Worm (Caenorhabditis elegans) whole organism, L1 larva: ENCODE data around the gene twk-18.

Experiments
- C04F5.9 ChIP-seq: sonication (generic microtip); optimal IDR thresholded peaks from 2 replicates; lab custom pipeline; 2016; ENCODE audit warnings: missing genetic modification characterization, missing compliant biosample characterization
- C34B4.2 ChIP-seq: sonication (generic microtip); optimal IDR thresholded peaks from 2 replicates; lab custom pipeline; 2017; ENCODE audit warnings: mild to moderate bottlenecking, missing genetic modification characterization, missing compliant biosample characterization
- F16B12.6 ChIP-seq: fragments of 150-350 bp; optimal IDR thresholded peaks from 2 replicates; lab custom pipeline; 2014; ENCODE audit warnings: missing biosample characterization, missing genetic modification characterization
- Y116A8C.19 ChIP-seq: sonication (generic microtip); optimal IDR thresholded peaks from 2 replicates; lab custom pipeline; 2016; ENCODE audit warnings: missing compliant biosample characterization, missing genetic modification characterization, borderline replicate concordance
- alr-1 ChIP-seq: fragments of 200-800 bp; sonication (Bioruptor generic); optimal IDR thresholded peaks from 2 replicates; lab custom pipeline; 2018; ENCODE audit warnings: borderline replicate concordance, mild to moderate bottlenecking, missing genetic modification characterization, missing compliant biosample characterization
- aly-2 ChIP-seq: fragments of 150-350 bp; optimal IDR thresholded peaks from 2 replicates; lab custom pipeline; 2014; ENCODE audit warnings: missing biosample characterization, missing genetic modification characterization
- ceh-63 ChIP-seq: fragments of 200-800 bp; sonication (Bioruptor generic); optimal IDR thresholded peaks from 2 replicates; lab custom pipeline; 2018; ENCODE audit warnings: mild to moderate bottlenecking, missing genetic modification characterization, missing compliant biosample characterization
- ceh-8 ChIP-seq: fragments of 200-800 bp; sonication (Bioruptor generic); optimal IDR thresholded peaks from 2 replicates; lab custom pipeline; 2018; ENCODE audit warnings: mild to moderate bottlenecking, missing genetic modification characterization, moderate library complexity, missing compliant biosample characterization
- ceh-82 ChIP-seq, 3 experiments: fragments of 150-350 bp in 1 of 3; sonication (generic microtip) in 2 of 3; optimal IDR thresholded peaks; 2 replicates each; lab custom pipeline; 2014 to 2017; ENCODE audit warnings: missing biosample characterization in 3 of 3, missing genetic modification characterization in 3 of 3
- ceh-90 ChIP-seq: sonication (generic microtip); optimal IDR thresholded peaks from 2 replicates; lab custom pipeline; 2016; ENCODE audit warnings: missing genetic modification characterization, missing compliant biosample characterization
- ces-1 ChIP-seq: fragments of 150-350 bp; optimal IDR thresholded peaks from 2 replicates; lab custom pipeline; 2014; ENCODE audit warnings: missing biosample characterization, missing genetic modification reagents, missing genetic modification characterization
- dsc-1 ChIP-seq: sonication (generic microtip); optimal IDR thresholded peaks from 2 replicates; lab custom pipeline; 2016; ENCODE audit warnings: mild to moderate bottlenecking, missing genetic modification characterization, missing compliant biosample characterization
- efl-1 ChIP-seq, 4 experiments: fragments of 150-350 bp; optimal IDR thresholded peaks in 3 of 4; peaks in 1 of 4; 1 replicate in 1 of 4; 2 replicates in 3 of 4; lab custom pipeline; 2014; ENCODE audit warnings: missing biosample characterization in 2 of 4, missing genetic modification characterization in 2 of 4, missing genetic modification reagents in 2 of 4
- efl-3 ChIP-seq: fragments of 200-800 bp; sonication (Bioruptor generic); optimal IDR thresholded peaks from 2 replicates; lab custom pipeline; 2018; ENCODE audit warnings: mild to moderate bottlenecking, missing genetic modification characterization, missing compliant biosample characterization
- egl-13 ChIP-seq: sonication (generic microtip); optimal IDR thresholded peaks from 2 replicates; lab custom pipeline; 2016; ENCODE audit warnings: missing genotype, missing genetic modification reagents, missing genetic modification characterization, missing compliant biosample characterization
- egl-27 ChIP-seq, 2 experiments: fragments of 150-350 bp in 1 of 2; sonication (generic microtip); optimal IDR thresholded peaks; 3 replicates each; lab custom pipeline; 2017 to 2018; ENCODE audit warnings: missing biosample characterization in 2 of 2, missing genetic modification characterization in 2 of 2, missing genetic modification reagents in 2 of 2
- elt-2 ChIP-seq: sonication (generic microtip); optimal IDR thresholded peaks from 2 replicates; lab custom pipeline; 2016; ENCODE audit warnings: missing genetic modification characterization, mild to moderate bottlenecking, inconsistent platforms, missing compliant biosample characterization, missing genetic modification reagents
- ets-5 ChIP-seq: fragments of 200-800 bp; sonication (Bioruptor generic); IDR thresholded peaks from 2 replicates; pipeline ENCODE4 v1.3.6; 2022; ENCODE audit warnings: missing genetic modification characterization, missing compliant biosample characterization
- fkh-4 ChIP-seq: sonication (generic microtip); optimal IDR thresholded peaks from 2 replicates; lab custom pipeline; 2016; ENCODE audit warnings: missing compliant biosample characterization, missing genetic modification characterization, borderline replicate concordance
- fkh-8 ChIP-seq: sonication (generic microtip); optimal IDR thresholded peaks from 2 replicates; lab custom pipeline; 2016; ENCODE audit warnings: mild to moderate bottlenecking, missing genetic modification characterization, missing compliant biosample characterization
- hlh-17 ChIP-seq: fragments of 200-800 bp; sonication (Bioruptor generic); optimal IDR thresholded peaks from 2 replicates; lab custom pipeline; 2018; ENCODE audit warnings: missing genetic modification characterization, mild to moderate bottlenecking, missing compliant biosample characterization, moderate library complexity, borderline replicate concordance
- hlh-4 ChIP-seq: sonication (generic microtip); optimal IDR thresholded peaks from 2 replicates; lab custom pipeline; 2016; ENCODE audit warnings: mild to moderate bottlenecking, missing genetic modification characterization, missing compliant biosample characterization
- hpl-2 ChIP-seq: fragments of 150-350 bp; optimal IDR thresholded peaks from 2 replicates; lab custom pipeline; 2014; ENCODE audit warnings: missing biosample characterization, missing genetic modification reagents, missing genetic modification characterization
- irx-1 ChIP-seq: sonication (generic microtip); optimal IDR thresholded peaks from 2 replicates; lab custom pipeline; 2016; ENCODE audit warnings: missing genetic modification characterization, missing compliant biosample characterization
- lin-13 ChIP-seq: fragments of 150-350 bp; optimal IDR thresholded peaks from 2 replicates; lab custom pipeline; 2014; ENCODE audit warnings: missing biosample characterization, missing genetic modification reagents, missing genetic modification characterization
- lin-14 ChIP-seq: fragments of 200-800 bp; sonication (Bioruptor generic); optimal IDR thresholded peaks from 2 replicates; lab custom pipeline; 2018; ENCODE audit warnings: mild to moderate bottlenecking, missing genetic modification characterization, moderate library complexity, missing compliant biosample characterization
- lin-15B ChIP-seq: fragments of 150-350 bp; sonication (generic microtip); optimal IDR thresholded peaks from 3 replicates; lab custom pipeline; 2014; ENCODE audit warnings: missing biosample characterization, missing genetic modification characterization
- lin-35 ChIP-seq, 2 experiments: fragments of 150-350 bp; optimal IDR thresholded peaks; 2 replicates each; lab custom pipeline; 2014; ENCODE audit warnings: missing biosample characterization in 2 of 2, missing genetic modification characterization in 2 of 2, missing genetic modification reagents in 2 of 2
- lsy-2 ChIP-seq, 2 experiments: fragments of 150-350 bp; optimal IDR thresholded peaks; 2 replicates each; lab custom pipeline; 2014; ENCODE audit warnings: missing biosample characterization in 2 of 2, missing genetic modification characterization in 2 of 2
- mep-1 ChIP-seq: fragments of 150-350 bp; optimal IDR thresholded peaks from 2 replicates; lab custom pipeline; 2014; ENCODE audit warnings: missing biosample characterization, missing genetic modification characterization
- nhr-12 ChIP-seq: sonication (generic microtip); optimal IDR thresholded peaks from 2 replicates; lab custom pipeline; 2017; ENCODE audit warnings: missing biosample characterization, missing genetic modification characterization
- nhr-19 ChIP-seq: fragments of 200-800 bp; sonication (Bioruptor generic); conservative IDR thresholded peaks from 2 replicates; pipeline ENCODE4 v1.3.6; 2022; ENCODE audit warnings: missing genetic modification characterization, missing compliant biosample characterization
- nhr-20 ChIP-seq: sonication (generic microtip); optimal IDR thresholded peaks from 2 replicates; lab custom pipeline; 2016; ENCODE audit warnings: mild to moderate bottlenecking, missing genetic modification characterization, missing compliant biosample characterization
- nhr-47 ChIP-seq: sonication (generic microtip); optimal IDR thresholded peaks from 2 replicates; lab custom pipeline; 2016; ENCODE audit warnings: mild to moderate bottlenecking, missing genetic modification characterization, moderate library complexity, missing compliant biosample characterization
- nhr-71 ChIP-seq: sonication (generic microtip); optimal IDR thresholded peaks from 2 replicates; lab custom pipeline; 2016; ENCODE audit warnings: mild to moderate bottlenecking, missing genetic modification characterization, moderate library complexity, missing compliant biosample characterization
- nhr-76 ChIP-seq: sonication (generic microtip); optimal IDR thresholded peaks from 2 replicates; lab custom pipeline; 2017; ENCODE audit warnings: missing biosample characterization, missing genetic modification characterization
- nhr-90 ChIP-seq: sonication (generic microtip); optimal IDR thresholded peaks from 2 replicates; lab custom pipeline; 2016; ENCODE audit warnings: mild to moderate bottlenecking, missing genetic modification characterization, missing compliant biosample characterization; ENCODE audit not compliant: poor library complexity
- pag-3 ChIP-seq: sonication (generic microtip); optimal IDR thresholded peaks from 2 replicates; lab custom pipeline; 2017; ENCODE audit warnings: missing genetic modification characterization, mild to moderate bottlenecking, missing compliant biosample characterization, antibody characterized with exemption, borderline replicate concordance; ENCODE audit not compliant: insufficient read depth
- pqm-1 ChIP-seq: sonication (generic microtip); optimal IDR thresholded peaks from 3 replicates; lab custom pipeline; 2017; ENCODE audit warnings: missing biosample characterization, missing genetic modification characterization
- snpc-4 ChIP-seq: fragments of 150-350 bp; optimal IDR thresholded peaks from 2 replicates; lab custom pipeline; 2014; ENCODE audit warnings: missing biosample characterization, missing genetic modification characterization
- sox-4 ChIP-seq: sonication (generic microtip); optimal IDR thresholded peaks from 2 replicates; lab custom pipeline; 2016; ENCODE audit warnings: missing genetic modification characterization, missing compliant biosample characterization
- tbx-2 ChIP-seq: sonication (generic microtip); optimal IDR thresholded peaks from 2 replicates; lab custom pipeline; 2016; ENCODE audit warnings: missing genetic modification characterization, missing compliant biosample characterization
- tlp-1 ChIP-seq: fragments of 150-350 bp; optimal IDR thresholded peaks from 2 replicates; lab custom pipeline; 2014; ENCODE audit warnings: missing biosample characterization, missing genetic modification characterization
- unc-30 ChIP-seq: sonication (generic microtip); optimal IDR thresholded peaks from 2 replicates; lab custom pipeline; 2017; ENCODE audit warnings: missing biosample characterization, missing genetic modification characterization
- unc-62 ChIP-seq: fragments of 150-350 bp; optimal IDR thresholded peaks from 2 replicates; lab custom pipeline; 2014; ENCODE audit warnings: missing biosample characterization, missing genetic modification reagents, missing genetic modification characterization
- xbp-1 ChIP-seq: sonication (generic microtip); optimal IDR thresholded peaks from 2 replicates; lab custom pipeline; 2016; ENCODE audit warnings: missing genetic modification characterization, missing compliant biosample characterization
- zag-1 ChIP-seq: fragments of 150-350 bp; optimal IDR thresholded peaks from 2 replicates; lab custom pipeline; 2014; ENCODE audit warnings: missing biosample characterization, missing genetic modification characterization
- zip-4 ChIP-seq: fragments of 200-800 bp; sonication (Bioruptor generic); optimal IDR thresholded peaks from 2 replicates; lab custom pipeline; 2018; ENCODE audit warnings: mild to moderate bottlenecking, missing genetic modification characterization, moderate library complexity, missing compliant biosample characterization

The twk-18 gene

DNA sequence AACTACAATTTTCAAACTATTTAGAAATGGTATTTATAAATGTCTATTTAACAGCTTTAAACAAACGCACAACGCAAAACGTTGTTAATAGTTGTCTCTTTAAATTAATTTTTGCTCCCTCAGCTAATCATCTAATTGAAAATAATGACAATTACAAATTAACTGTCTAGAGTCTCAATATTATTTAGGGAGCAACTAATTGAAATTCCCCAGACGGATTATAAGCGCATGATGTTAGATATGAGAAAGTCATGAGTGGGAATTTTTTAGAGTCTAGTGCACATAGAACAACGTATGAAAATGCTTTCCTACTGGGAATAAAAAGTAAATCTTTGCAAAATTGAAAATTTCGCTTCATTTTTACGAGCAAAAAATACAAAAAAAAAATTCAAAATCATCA lies 34.9 kb upstream of the twk-18 start:
- TF ChIP-seq lin-15B (tag; lab: Kevin White, UChicago) (no peak), sox-4 (tag; lab: Kevin White, UChicago) (no peak), F16B12.6 (no peak), dsc-1 (tag; lab: Kevin White, UChicago) (peak; percentile 51), fkh-8 (tag; lab: Kevin White, UChicago) (peak; percentile 55), nhr-71 (tag; lab: Kevin White, UChicago) (peak; percentile 47), nhr-20 (peak; percentile 1), nhr-12 (tag; lab: Kevin White, UChicago) (no peak), ceh-90 (peak; percentile 7), hpl-2 (GFP tag; lab: Kevin White, UChicago) (no peak), ceh-8 (GFP tag; lab: Kevin White, UChicago) (peak; percentile 97), efl-3 (GFP tag; lab: Kevin White, UChicago) (no peak), lin-14 (peak; percentile 10), nhr-47 (tag; lab: Kevin White, UChicago) (peak; percentile 2), nhr-19 (no peak), elt-2 (tag; lab: Kevin White, UChicago) (no peak), tbx-2 (tag; lab: Kevin White, UChicago) (no peak), lsy-2 (tag; optimal IDR thresholded peaks at IDR 0.05; lab: Kevin White, UChicago) (no peak)

DNA sequence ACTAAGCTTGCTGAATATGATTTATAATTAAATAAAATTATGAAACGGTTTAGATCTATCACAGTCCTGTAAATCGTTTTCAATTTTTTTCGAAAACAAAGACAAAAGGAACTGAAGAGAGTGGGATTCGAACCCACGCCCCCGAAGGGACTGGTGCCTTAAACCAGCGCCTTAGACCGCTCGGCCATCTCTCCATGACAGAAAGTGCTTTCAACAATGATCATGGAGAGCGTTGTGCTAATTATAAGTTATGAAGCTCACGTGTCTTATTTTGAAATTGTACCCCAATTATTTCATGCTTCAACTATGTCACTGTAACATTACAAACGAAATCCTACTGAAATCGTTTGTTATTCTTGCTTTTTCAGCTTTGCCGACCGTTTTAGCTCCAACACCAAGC lies 32.1 kb upstream of the twk-18 start:
- TF ChIP-seq snpc-4 (tag; lab: Kevin White, UChicago): no peak
- TF ChIP-seq ets-5 (GFP tag; lab: Robert Waterston, UW): no peak
- no peak for TF ChIP-seq unc-62 (GFP tag; lab: Kevin White, UChicago)
- TF ChIP-seq egl-13 (tag; lab: Kevin White, UChicago): no peak
- TF ChIP-seq efl-3 (GFP tag; lab: Kevin White, UChicago): no peak

DNA sequence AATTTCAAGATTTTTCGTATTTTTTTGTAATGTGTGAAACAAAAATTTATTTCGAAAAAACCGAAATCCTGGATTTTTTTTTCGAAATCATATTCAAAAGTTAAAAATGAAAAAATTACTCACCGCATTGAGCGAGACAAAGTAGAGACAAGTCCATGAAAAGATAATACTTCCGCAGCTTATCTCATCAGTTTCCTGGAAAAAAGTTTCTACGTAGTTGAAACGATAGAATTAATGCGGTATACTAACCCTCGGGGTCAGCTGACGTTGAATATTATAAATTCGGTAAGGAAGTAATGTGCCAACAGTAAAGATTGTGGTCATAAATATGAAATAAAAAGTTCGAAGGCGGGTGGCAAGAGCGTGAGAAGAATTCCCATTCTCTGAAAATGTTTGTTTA lies 30.0 kb upstream of the twk-18 start:
- no peak for TF ChIP-seq fkh-4 (tag; lab: Kevin White, UChicago)
- no peak for TF ChIP-seq egl-27 (tag; optimal IDR thresholded peaks at IDR 0.05; lab: Kevin White, UChicago)
- no peak for TF ChIP-seq lin-13
- TF ChIP-seq C04F5.9: no peak
- no peak for TF ChIP-seq elt-2 (tag; lab: Kevin White, UChicago)
- no peak for TF ChIP-seq hlh-4 (tag; lab: Kevin White, UChicago)
- no peak for TF ChIP-seq hlh-17
- peak; percentile 51 for TF ChIP-seq nhr-47 (tag; lab: Kevin White, UChicago)
- TF ChIP-seq tlp-1 (tag; lab: Kevin White, UChicago): no peak
- no peak for TF ChIP-seq aly-2 (tag; lab: Kevin White, UChicago)
- no peak for TF ChIP-seq xbp-1 (tag; lab: Kevin White, UChicago)
- no peak for TF ChIP-seq ceh-63 (GFP tag; lab: Kevin White, UChicago)
- no peak for TF ChIP-seq nhr-76 (tag; lab: Kevin White, UChicago)
- TF ChIP-seq pag-3 (tag; lab: Kevin White, UChicago): no peak
- TF ChIP-seq mep-1 (tag; lab: Kevin White, UChicago): no peak
- peak; percentile 57 for TF ChIP-seq fkh-8 (tag; lab: Kevin White, UChicago)
- TF ChIP-seq nhr-71 (tag; lab: Kevin White, UChicago): peak; percentile 22
- no peak for TF ChIP-seq alr-1 (tag; lab: Kevin White, UChicago)
- no peak for TF ChIP-seq ceh-82 (tag; optimal IDR thresholded peaks at IDR 0.05; lab: Kevin White, UChicago)
- TF ChIP-seq nhr-20: no peak
- TF ChIP-seq nhr-90 (tag; lab: Kevin White, UChicago): no peak
- TF ChIP-seq zag-1 (tag; lab: Kevin White, UChicago): no peak
- no peak for TF ChIP-seq efl-1 (optimal IDR thresholded peaks at IDR 0.05; lab: Kevin White, UChicago)
- TF ChIP-seq efl-1 (GFP tag; optimal IDR thresholded peaks at IDR 0.05 in 1 of 2; lab: Kevin White, UChicago): no peak
- no peak for TF ChIP-seq irx-1 (tag; lab: Kevin White, UChicago)
- no peak for TF ChIP-seq Y116A8C.19 (tag; lab: Kevin White, UChicago)
- TF ChIP-seq unc-30: no peak
- TF ChIP-seq zip-4 (GFP tag; lab: Kevin White, UChicago): no peak
- TF ChIP-seq lin-35 (GFP tag; optimal IDR thresholded peaks at IDR 0.05; lab: Kevin White, UChicago): no peak
- no peak for TF ChIP-seq C34B4.2 (tag; lab: Kevin White, UChicago)
- TF ChIP-seq ces-1: no peak
- TF ChIP-seq egl-13 (tag; lab: Kevin White, UChicago): peak; percentile 12
- TF ChIP-seq pqm-1 (tag; lab: Kevin White, UChicago): no peak
- TF ChIP-seq snpc-4 (tag; lab: Kevin White, UChicago): no peak
